Fruit fly (Drosophila melanogaster) whole organism, wandering third instar larva: ENCODE data around the gene Sh.

Experiments
- CG32264 ChIP-seq: fragments of 200-800 bp; sonication (Bioruptor generic); optimal IDR thresholded peaks from 2 replicates; lab custom pipeline; 2016; ENCODE audit warnings: missing biosample characterization, missing genetic modification characterization
- CG9705 ChIP-seq: fragments of 200-800 bp; sonication (Bioruptor generic); optimal IDR thresholded peaks from 2 replicates; lab custom pipeline; 2018; ENCODE audit warnings: missing biosample characterization, mild to moderate bottlenecking, missing genetic modification characterization
- CrebA ChIP-seq: fragments of 200-800 bp; sonication (Bioruptor generic); optimal IDR thresholded peaks from 2 replicates; lab custom pipeline; 2016; ENCODE audit warnings: missing biosample characterization, mild to moderate bottlenecking, missing genetic modification characterization, borderline replicate concordance
- Dfd ChIP-seq: fragments of >200 bp; optimal IDR thresholded peaks from 2 replicates; lab custom pipeline; 2017; ENCODE audit warnings: missing biosample characterization, missing genetic modification characterization
- Dif ChIP-seq: fragments of 200-275, 200-300 bp; sonication (Bioruptor generic); optimal IDR thresholded peaks from 2 replicates; lab custom pipeline; 2018; ENCODE audit warnings: missing biosample characterization, missing genetic modification characterization; ENCODE audit not compliant: partially characterized antibody
- HLH106 ChIP-seq: fragments of 200-800 bp; optimal IDR thresholded peaks from 3 replicates; lab custom pipeline; 2019; ENCODE audit warnings: missing biosample characterization, mild to moderate bottlenecking, missing genetic modification characterization, moderate library complexity
- Hnf4 ChIP-seq: fragments of 200-800 bp; sonication (Bioruptor generic); optimal IDR thresholded peaks from 2 replicates; lab custom pipeline; 2016; ENCODE audit warnings: missing biosample characterization, mild to moderate bottlenecking, missing genetic modification characterization
- Hr78 ChIP-seq: fragments of >200 bp; optimal IDR thresholded peaks from 2 replicates; lab custom pipeline; 2017; ENCODE audit warnings: missing biosample characterization, missing genetic modification characterization
- Hr83 ChIP-seq: fragments of 200-300 bp; sonication (Bioruptor generic); optimal IDR thresholded peaks from 2 replicates; lab custom pipeline; 2016; ENCODE audit warnings: missing biosample characterization, mild to moderate bottlenecking, missing genetic modification characterization, moderate library complexity; ENCODE audit not compliant: poor library complexity, severe bottlenecking
- Mio ChIP-seq: sonication (Bioruptor generic); optimal IDR thresholded peaks from 2 replicates; lab custom pipeline; 2016; ENCODE audit warnings: missing biosample characterization, missing genetic modification characterization
- Myc ChIP-seq: fragments of >200 bp; optimal IDR thresholded peaks from 2 replicates; lab custom pipeline; 2017
- N ChIP-seq: fragments of >200 bp; optimal IDR thresholded peaks from 2 replicates; lab custom pipeline; 2018; ENCODE audit warnings: missing biosample characterization, missing external identifiers, missing genetic modification characterization
- OdsH ChIP-seq: fragments of 200-800 bp; sonication (Bioruptor generic); optimal IDR thresholded peaks from 2 replicates; lab custom pipeline; 2016; ENCODE audit warnings: missing biosample characterization, mild to moderate bottlenecking, missing genetic modification characterization
- Rel ChIP-seq, 2 experiments: fragments of 200-800 bp; sonication (Bioruptor generic) in 1 of 2; optimal IDR thresholded peaks; 2 replicates in 1 of 2; 3 replicates in 1 of 2; lab custom pipeline; 2016 to 2019; ENCODE audit warnings: mild to moderate bottlenecking in 2 of 2, missing biosample characterization in 2 of 2, missing genetic modification characterization in 2 of 2, moderate library complexity in 1 of 2
- Sp1 ChIP-seq: fragments of 200-800 bp; sonication (Bioruptor generic); optimal IDR thresholded peaks from 3 replicates; lab custom pipeline; 2019; ENCODE audit warnings: missing biosample characterization, mild to moderate bottlenecking, missing genetic modification characterization, moderate library complexity
- Vsx2 ChIP-seq: fragments of 200-300, 225-300 bp; sonication (Bioruptor generic); optimal IDR thresholded peaks from 2 replicates; lab custom pipeline; 2018; ENCODE audit warnings: missing biosample characterization, missing genetic modification characterization; ENCODE audit not compliant: partially characterized antibody
- br ChIP-seq: fragments of 200-800 bp; sonication (Bioruptor generic); optimal IDR thresholded peaks from 2 replicates; lab custom pipeline; 2016; ENCODE audit warnings: missing biosample characterization, missing genetic modification characterization
- brk ChIP-seq: fragments of 200-800 bp; sonication (Bioruptor generic); optimal IDR thresholded peaks from 2 replicates; lab custom pipeline; 2016; ENCODE audit warnings: missing biosample characterization, mild to moderate bottlenecking, missing genetic modification characterization
- dsf ChIP-seq: sonication (Bioruptor generic); optimal IDR thresholded peaks from 2 replicates; lab custom pipeline; 2016; ENCODE audit warnings: missing biosample characterization, missing genetic modification characterization, borderline replicate concordance
- ey ChIP-seq: fragments of 200-800 bp; sonication (Bioruptor generic); optimal IDR thresholded peaks from 2 replicates; lab custom pipeline; 2016; ENCODE audit warnings: missing biosample characterization, missing genetic modification characterization
- foxo ChIP-seq, 2 experiments: fragments of 200-800 bp; sonication (Bioruptor generic); optimal IDR thresholded peaks; 2 replicates in 1 of 2; 3 replicates in 1 of 2; lab custom pipeline; 2016 to 2017; ENCODE audit warnings: missing biosample characterization in 2 of 2, missing genetic modification characterization in 2 of 2
- h ChIP-seq: fragments of 200-800 bp; sonication (Bioruptor generic); optimal IDR thresholded peaks from 3 replicates; lab custom pipeline; 2016; ENCODE audit warnings: missing biosample characterization, mild to moderate bottlenecking, missing genetic modification characterization
- jim ChIP-seq: fragments of 175-275, 200-325 bp; sonication (Bioruptor generic); optimal IDR thresholded peaks from 2 replicates; lab custom pipeline; 2016; ENCODE audit warnings: missing biosample characterization, mild to moderate bottlenecking, missing genetic modification characterization
- lola ChIP-seq: fragments of >200 bp; optimal IDR thresholded peaks from 2 replicates; lab custom pipeline; 2017; ENCODE audit warnings: missing biosample characterization, missing genetic modification characterization
- pan ChIP-seq: fragments of >200 bp; optimal IDR thresholded peaks from 2 replicates; lab custom pipeline; 2017
- psq ChIP-seq: fragments of 200-800 bp; sonication (Bioruptor generic); optimal IDR thresholded peaks from 3 replicates; lab custom pipeline; 2017; ENCODE audit warnings: missing biosample characterization, mild to moderate bottlenecking, missing genetic modification characterization, moderate library complexity
- rgr ChIP-seq: fragments of 200-800 bp; sonication (Bioruptor generic); optimal IDR thresholded peaks from 3 replicates; lab custom pipeline; 2016; ENCODE audit warnings: missing biosample characterization, mild to moderate bottlenecking, missing genetic modification characterization
- sv ChIP-seq: fragments of 200-800 bp; sonication (Bioruptor generic); optimal IDR thresholded peaks from 3 replicates; lab custom pipeline; 2016; ENCODE audit warnings: missing biosample characterization, missing genetic modification characterization
- woc ChIP-seq: sonication (Bioruptor generic); optimal IDR thresholded peaks from 2 replicates; lab custom pipeline; 2016; ENCODE audit warnings: missing biosample characterization, mild to moderate bottlenecking, missing genetic modification characterization

The Sh gene

dm6 chrX:17886449-17887207 lies 176.4 kb downstream of the Sh start:
- TF ChIP-seq sv (GFP tag; lab: Kevin White, UChicago) (peak; percentile 1), Vsx2 (GFP tag; lab: Kevin White, UChicago) (no peak), brk (GFP tag; lab: Kevin White, UChicago) (peak; percentile 56), Dfd (GFP tag; lab: Kevin White, UChicago) (peak; percentile 46), lola (no peak), Hr83 (GFP tag; lab: Kevin White, UChicago) (no peak), psq (GFP tag; lab: Kevin White, UChicago) (peak; percentile 69), Sp1 (peak; percentile 38), HLH106 (tag; lab: Kevin White, UChicago) (peak; percentile 24), N (GFP tag; lab: Kevin White, UChicago) (no peak), CG32264 (GFP tag; lab: Kevin White, UChicago) (no peak), Rel (GFP tag; optimal IDR thresholded peaks at IDR 0.05; lab: Kevin White, UChicago) (no peak), Rel (tag; optimal IDR thresholded peaks at IDR 0.05; lab: Kevin White, UChicago) (peak; percentile 99), br (GFP tag; lab: Kevin White, UChicago) (peak; percentile 44), h (GFP tag; lab: Kevin White, UChicago) (peak; percentile 28), ey (GFP tag; lab: Kevin White, UChicago) (peak; percentile 1)

dm6 chrX:17886107-17886448 lies 177.0 kb downstream of the Sh start:
- no peak for TF ChIP-seq HLH106 (tag; lab: Kevin White, UChicago)
- no peak for TF ChIP-seq Vsx2 (GFP tag; lab: Kevin White, UChicago)
- no peak for TF ChIP-seq CG9705
- TF ChIP-seq N (GFP tag; lab: Kevin White, UChicago) = no peak
- TF ChIP-seq lola = no peak
- TF ChIP-seq Dif = no peak
- TF ChIP-seq brk (GFP tag; lab: Kevin White, UChicago) = no peak
- TF ChIP-seq CG32264 (GFP tag; lab: Kevin White, UChicago) = no peak

dm6 chrX:17885295-17885694 lies 177.8 kb downstream of the Sh start:
- peak; percentile 13 for TF ChIP-seq psq (GFP tag; lab: Kevin White, UChicago)
- TF ChIP-seq foxo (GFP tag; optimal IDR thresholded peaks at IDR 0.05; lab: Kevin White, UChicago) = no peak

- TF ChIP-seq OdsH (GFP tag; lab: Kevin White, UChicago) (no peak), rgr (GFP tag; lab: Kevin White, UChicago) (no peak), Hnf4 (GFP tag; lab: Kevin White, UChicago) (no peak), h (GFP tag; lab: Kevin White, UChicago) (no peak), CG9705 (no peak), Hr83 (GFP tag; lab: Kevin White, UChicago) (no peak), Myc (lab: Kevin White, UChicago) (no peak), Mio (GFP tag; lab: Kevin White, UChicago) (no peak)
Observed at dm6 chrX:17884567-17884966, 178.5 kb downstream of the Sh start.

dm6 chrX:17883418-17883817 lies 179.6 kb downstream of the Sh start, which contains the start of gene CG12985:
Gene CG12985, plus strand, starts transcription at chrX:17883718.
- TF ChIP-seq CrebA (GFP tag; lab: Kevin White, UChicago) (no peak), foxo (GFP tag; optimal IDR thresholded peaks at IDR 0.05; lab: Kevin White, UChicago) (no peak), N (GFP tag; lab: Kevin White, UChicago) (no peak), pan (lab: Kevin White, UChicago) (no peak), woc (GFP tag; lab: Kevin White, UChicago) (no peak), lola (no peak), jim (GFP tag; lab: Kevin White, UChicago) (no peak), OdsH (GFP tag; lab: Kevin White, UChicago) (no peak), h (GFP tag; lab: Kevin White, UChicago) (no peak), br (GFP tag; lab: Kevin White, UChicago) (no peak), dsf (GFP tag; lab: Kevin White, UChicago) (no peak), Dif (no peak), Hr78 (GFP tag; lab: Kevin White, UChicago) (no peak), sv (GFP tag; lab: Kevin White, UChicago) (no peak), ey (GFP tag; lab: Kevin White, UChicago) (no peak)
- TF ChIP-seq, all 38 proteins: peak for 0
